Worm (Caenorhabditis elegans) whole organism, L4 larva: ENCODE data around the gene ttm-2.
A peak's percentile ranks its signal among the peaks of the same experiment; 100 is the strongest.

Experiments
- F26F4.8 ChIP-seq: fragments of 200-800 bp; sonication (Bioruptor generic); conservative IDR thresholded peaks from 2 replicates; pipeline ENCODE4 v1.3.6; 2022; ENCODE audit warnings: missing genetic modification characterization, missing compliant biosample characterization
- F49E8.2 ChIP-seq: sonication (generic microtip); optimal IDR thresholded peaks from 2 replicates; lab custom pipeline; 2016; ENCODE audit warnings: missing compliant biosample characterization, mild to moderate bottlenecking, missing genetic modification characterization, borderline replicate concordance
- T20F7.1 ChIP-seq: fragments of 200-800 bp; sonication (Bioruptor generic); optimal IDR thresholded peaks from 2 replicates; lab custom pipeline; 2018; ENCODE audit warnings: mild to moderate bottlenecking, missing genetic modification characterization, missing compliant biosample characterization
- Y48G9A.11 ChIP-seq: fragments of 200-800 bp; sonication (Bioruptor generic); IDR thresholded peaks from 2 replicates; pipeline ENCODE4 v1.3.6; 2022; ENCODE audit warnings: missing genetic modification reagents, missing genetic modification characterization, missing compliant biosample characterization
- ZK337.2 ChIP-seq: fragments of 200-800 bp; sonication (Bioruptor generic); IDR thresholded peaks from 2 replicates; pipeline ENCODE4 v1.3.6; 2022; ENCODE audit warnings: missing genetic modification reagents, missing genetic modification characterization, missing compliant biosample characterization
- ZK546.5 ChIP-seq, 2 experiments: sonication (generic microtip); optimal IDR thresholded peaks; 2 replicates each; lab custom pipeline; 2017; ENCODE audit warnings: missing biosample characterization in 2 of 2, missing genetic modification characterization in 2 of 2
- aha-1 ChIP-seq: fragments of 150-350 bp; peaks from one replicate; lab custom pipeline; 2014; ENCODE audit warnings: missing biosample characterization, missing genetic modification characterization
- aly-2 ChIP-seq: sonication (generic microtip); optimal IDR thresholded peaks from 2 replicates; lab custom pipeline; 2018; ENCODE audit warnings: missing biosample characterization, missing genetic modification characterization
- ceh-44 ChIP-seq: fragments of 200-800 bp; sonication (Bioruptor generic); IDR thresholded peaks from 2 replicates; pipeline ENCODE4 v1.3.6; 2022; ENCODE audit warnings: missing genetic modification reagents, missing genetic modification characterization, missing compliant biosample characterization
- daf-12 ChIP-seq: fragments of 150-350 bp; optimal IDR thresholded peaks from 2 replicates; lab custom pipeline; 2014; ENCODE audit warnings: missing biosample characterization, missing genetic modification reagents, missing genetic modification characterization
- daf-16 ChIP-seq, 3 experiments: sonication (generic microtip); optimal IDR thresholded peaks; 2 replicates each; lab custom pipeline; 2016 to 2017; ENCODE audit warnings: missing genetic modification characterization in 3 of 3, missing genetic modification reagents in 3 of 3, mild to moderate bottlenecking in 2 of 3, missing compliant biosample characterization in 2 of 3, missing biosample characterization in 1 of 3, moderate library complexity in 1 of 3
- dmd-6 ChIP-seq: fragments of 200-800 bp; sonication (Bioruptor generic); IDR thresholded peaks from 2 replicates; pipeline ENCODE4 v1.3.6; 2022; ENCODE audit warnings: missing genetic modification reagents, missing genetic modification characterization, missing compliant biosample characterization
- dmd-9 ChIP-seq: fragments of 200-800 bp; sonication (Bioruptor generic); IDR thresholded peaks from 2 replicates; pipeline ENCODE4 v1.3.6; 2022; ENCODE audit warnings: missing genetic modification reagents, missing genetic modification characterization, missing compliant biosample characterization
- dpl-1 ChIP-seq: fragments of 150-350 bp; optimal IDR thresholded peaks from 2 replicates; lab custom pipeline; 2014; ENCODE audit warnings: missing biosample characterization, missing genetic modification reagents, missing genetic modification characterization
- duxl-1 ChIP-seq: sonication (generic microtip); optimal IDR thresholded peaks from 2 replicates; lab custom pipeline; 2016; ENCODE audit warnings: mild to moderate bottlenecking, missing genetic modification characterization, moderate library complexity, missing compliant biosample characterization; ENCODE audit not compliant: poor library complexity
- fos-1 ChIP-seq: fragments of 150-350 bp; optimal IDR thresholded peaks from 2 replicates; lab custom pipeline; 2014; ENCODE audit warnings: missing biosample characterization, missing genetic modification characterization
- hif-1 ChIP-seq, 2 experiments: sonication (generic microtip); optimal IDR thresholded peaks; 2 replicates each; lab custom pipeline; 2016 to 2017; ENCODE audit warnings: missing compliant biosample characterization in 2 of 2, missing genetic modification characterization in 2 of 2, missing genetic modification reagents in 2 of 2, missing genotype in 2 of 2, mild to moderate bottlenecking in 1 of 2
- hlh-11 ChIP-seq: fragments of 200-800 bp; sonication (Bioruptor generic); optimal IDR thresholded peaks from 2 replicates; lab custom pipeline; 2018; ENCODE audit warnings: mild to moderate bottlenecking, missing genetic modification characterization, missing compliant biosample characterization
- jun-1 ChIP-seq: fragments of 150-350 bp; optimal IDR thresholded peaks from 2 replicates; lab custom pipeline; 2014; ENCODE audit warnings: missing biosample characterization, missing genetic modification reagents, missing genetic modification characterization
- lin-13 ChIP-seq: fragments of 150-350 bp; optimal IDR thresholded peaks from 2 replicates; lab custom pipeline; 2014; ENCODE audit warnings: missing biosample characterization, missing genetic modification reagents, missing genetic modification characterization
- lin-38 ChIP-seq: fragments of 200-800 bp; sonication (Bioruptor generic); IDR thresholded peaks from 2 replicates; pipeline ENCODE4 v1.3.6; 2022; ENCODE audit warnings: missing genetic modification reagents, missing genetic modification characterization, missing compliant biosample characterization
- madf-9 ChIP-seq: fragments of 200-800 bp; sonication (Bioruptor generic); conservative IDR thresholded peaks from 2 replicates; pipeline ENCODE4 v1.3.6; 2022; ENCODE audit warnings: missing genetic modification reagents, missing genetic modification characterization, missing compliant biosample characterization
- mdl-1 ChIP-seq, 2 experiments: fragments of 150-350 bp in 1 of 2; sonication (generic microtip) in 1 of 2; optimal IDR thresholded peaks; 2 replicates each; lab custom pipeline; 2014 to 2017; ENCODE audit warnings: missing biosample characterization in 2 of 2, missing genetic modification characterization in 2 of 2
- mdt-29 ChIP-seq: fragments of 200-800 bp; sonication (Bioruptor generic); IDR thresholded peaks from 2 replicates; pipeline ENCODE4 v1.3.6; 2022; ENCODE audit warnings: missing genetic modification reagents, missing genetic modification characterization, missing compliant biosample characterization
- mep-1 ChIP-seq: fragments of 150-350 bp; sonication (generic microtip); optimal IDR thresholded peaks from 3 replicates; lab custom pipeline; 2014; ENCODE audit warnings: missing biosample characterization, missing genetic modification characterization
- mes-2 ChIP-seq: sonication (generic microtip); optimal IDR thresholded peaks from 2 replicates; lab custom pipeline; 2016; ENCODE audit warnings: missing genotype, mild to moderate bottlenecking, missing genetic modification characterization, missing compliant biosample characterization; ENCODE audit not compliant: poor library complexity, severe bottlenecking
- mxl-2 ChIP-seq: fragments of 200-800 bp; sonication (Bioruptor generic); conservative IDR thresholded peaks from 2 replicates; pipeline ENCODE4 v1.3.6; 2022; ENCODE audit warnings: missing genetic modification reagents, missing genetic modification characterization, missing compliant biosample characterization
- mxl-3 ChIP-seq: fragments of 200-800 bp; sonication (Bioruptor generic); optimal IDR thresholded peaks from 2 replicates; lab custom pipeline; 2018; ENCODE audit warnings: mild to moderate bottlenecking, missing genetic modification characterization, missing compliant biosample characterization
- nhr-102 ChIP-seq: sonication (generic microtip); optimal IDR thresholded peaks from 2 replicates; lab custom pipeline; 2016; ENCODE audit warnings: mild to moderate bottlenecking, missing genetic modification characterization, moderate library complexity, missing compliant biosample characterization
- nhr-48 ChIP-seq: sonication (generic microtip); optimal IDR thresholded peaks from 2 replicates; lab custom pipeline; 2016; ENCODE audit warnings: mild to moderate bottlenecking, missing genetic modification characterization, missing compliant biosample characterization
- nhr-6 ChIP-seq: fragments of 150-350 bp; optimal IDR thresholded peaks from 2 replicates; lab custom pipeline; 2014; ENCODE audit warnings: missing biosample characterization, missing genetic modification characterization
- nhr-76 ChIP-seq: fragments of 150-350 bp; optimal IDR thresholded peaks from 2 replicates; lab custom pipeline; 2014; ENCODE audit warnings: missing biosample characterization, missing genetic modification characterization
- pqm-1 ChIP-seq: sonication (generic microtip); optimal IDR thresholded peaks from 2 replicates; lab custom pipeline; 2017; ENCODE audit warnings: missing biosample characterization, missing genetic modification characterization
- rbr-2 ChIP-seq: sonication (generic microtip); optimal IDR thresholded peaks from 2 replicates; lab custom pipeline; 2016; ENCODE audit warnings: missing genotype, missing genetic modification characterization, missing compliant biosample characterization
- saeg-2 ChIP-seq: fragments of 200-800 bp; sonication (Bioruptor generic); IDR thresholded peaks from 2 replicates; pipeline ENCODE4 v1.3.6; 2022; ENCODE audit warnings: missing genetic modification reagents, missing genetic modification characterization, missing compliant biosample characterization
- skn-1 ChIP-seq: fragments of 150-350 bp; optimal IDR thresholded peaks from 2 replicates; lab custom pipeline; 2014; ENCODE audit warnings: missing biosample characterization, missing genetic modification characterization
- spr-1 ChIP-seq: sonication (generic microtip); optimal IDR thresholded peaks from 2 replicates; lab custom pipeline; 2016; ENCODE audit warnings: mild to moderate bottlenecking, missing genetic modification characterization, missing compliant biosample characterization
- spr-3 ChIP-seq: fragments of 200-800 bp; sonication (Bioruptor generic); optimal IDR thresholded peaks from 2 replicates; lab custom pipeline; 2018; ENCODE audit warnings: mild to moderate bottlenecking, missing genetic modification characterization, missing compliant biosample characterization
- unc-130 ChIP-seq: sonication (generic microtip); optimal IDR thresholded peaks from 2 replicates; lab custom pipeline; 2016; ENCODE audit warnings: missing genetic modification reagents, missing genetic modification characterization, missing compliant biosample characterization
- vab-7 ChIP-seq: fragments of 200-800 bp; sonication (Bioruptor generic); IDR thresholded peaks from 2 replicates; pipeline ENCODE4 v1.3.6; 2022; ENCODE audit warnings: missing genetic modification reagents, missing genetic modification characterization, missing compliant biosample characterization
- zip-2 ChIP-seq: fragments of 150-350 bp; optimal IDR thresholded peaks from 2 replicates; lab custom pipeline; 2014; ENCODE audit warnings: missing biosample characterization, missing genetic modification characterization

The ttm-2 gene

ce11 chrII:4793320-4793719, 27.1 kb upstream of the ttm-2 start:
- no peak for TF ChIP-seq fos-1 (tag; lab: Kevin White, UChicago)
- TF ChIP-seq daf-16 (GFP tag; optimal IDR thresholded peaks at IDR 0.05; lab: Kevin White, UChicago), result no peak
- no peak for TF ChIP-seq daf-16 (tag; optimal IDR thresholded peaks at IDR 0.05; lab: Kevin White, UChicago)
- TF ChIP-seq saeg-2 (GFP tag; lab: Robert Waterston, UW), result no peak
- TF ChIP-seq pqm-1, result no peak
- no peak for TF ChIP-seq mxl-3 (GFP tag; lab: Kevin White, UChicago)
- peak; percentile 95 for TF ChIP-seq aha-1 (tag; lab: Kevin White, UChicago)

- no peak for TF ChIP-seq ZK546.5 (tag; optimal IDR thresholded peaks at IDR 0.05; lab: Kevin White, UChicago)
- peak; percentile 6 for TF ChIP-seq rbr-2 (tag; lab: Kevin White, UChicago)
- TF ChIP-seq F26F4.8 (GFP tag; lab: Robert Waterston, UW), result no peak
- peak; percentile 92 for TF ChIP-seq dpl-1 (GFP tag; lab: Kevin White, UChicago)
- TF ChIP-seq hlh-11 (tag; lab: Kevin White, UChicago), result no peak
- peak; percentile 98 for TF ChIP-seq mes-2 (tag; lab: Kevin White, UChicago)
- TF ChIP-seq zip-2 (tag; lab: Kevin White, UChicago), result no peak
- TF ChIP-seq dmd-6 (GFP tag; lab: Robert Waterston, UW), result peak; percentile 59
- TF ChIP-seq jun-1 (tag; lab: Kevin White, UChicago), result no peak
- TF ChIP-seq duxl-1 (tag; lab: Kevin White, UChicago), result peak; percentile 42
- TF ChIP-seq ZK337.2, result peak; percentile 91
- TF ChIP-seq nhr-102 (tag; lab: Kevin White, UChicago), result peak; percentile 36
- TF ChIP-seq aha-1 (tag; lab: Kevin White, UChicago), result peak; percentile 38
- TF ChIP-seq Y48G9A.11 (GFP tag; lab: Robert Waterston, UW), result peak; percentile 91
- TF ChIP-seq unc-130, result peak; percentile 90
- peak; percentile 68 for TF ChIP-seq lin-38
- TF ChIP-seq dmd-9 (GFP tag; lab: Robert Waterston, UW), result peak; percentile 90
- peak; percentile 33 for TF ChIP-seq F49E8.2 (tag; lab: Kevin White, UChicago)
- TF ChIP-seq madf-9 (GFP tag; lab: Robert Waterston, UW), result peak; percentile 76
- peak; percentile 48; the same call in 1 of the 2 replicates for TF ChIP-seq ceh-44
- TF ChIP-seq hif-1 (tag; optimal IDR thresholded peaks at IDR 0.05; lab: Kevin White, UChicago), result peak in 1 of 2 experiments; percentile 87
- TF ChIP-seq aly-2 (tag; lab: Kevin White, UChicago), result no peak
- peak; percentile 63 for TF ChIP-seq spr-1 (tag; lab: Kevin White, UChicago)
- TF ChIP-seq nhr-6 (tag; lab: Kevin White, UChicago), result peak; percentile 30
- no peak for TF ChIP-seq mdt-29 (GFP tag; lab: Robert Waterston, UW)
- 0 out of 2 replicates have a peak, but pooled peaks have one; percentile 9 for TF ChIP-seq vab-7 (GFP tag; lab: Robert Waterston, UW)
- no peak for TF ChIP-seq mdl-1 (tag; optimal IDR thresholded peaks at IDR 0.05; lab: Kevin White, UChicago)
- TF ChIP-seq skn-1, result no peak
- no peak for TF ChIP-seq nhr-48
- TF ChIP-seq mep-1 (tag; lab: Kevin White, UChicago), result no peak
- TF ChIP-seq mxl-2 (GFP tag; lab: Robert Waterston, UW), result no peak
These were observed 25.1 kb upstream of the ttm-2 start, which contains the start of gene F26G1.1 for ce11 chrII:4791272-4791671. Gene F26G1.1, plus strand, starts transcription at chrII:4791618.

- no peak for TF ChIP-seq nhr-76
- no peak for TF ChIP-seq daf-12
- peak; percentile 88 for TF ChIP-seq spr-1 (tag; lab: Kevin White, UChicago)
- TF ChIP-seq spr-3 (GFP tag; lab: Kevin White, UChicago), result peak; percentile 91
- TF ChIP-seq T20F7.1 (GFP tag; lab: Kevin White, UChicago), result peak; percentile 79
- TF ChIP-seq Y48G9A.11 (GFP tag; lab: Robert Waterston, UW), result peak; percentile 87
- no peak for TF ChIP-seq lin-13 (GFP tag; lab: Kevin White, UChicago)
- TF ChIP-seq, all 104 proteins: peak for 4
These were observed 24.5 kb upstream of the ttm-2 start for ce11 chrII:4790687-4791086.
